Worm (Caenorhabditis elegans) whole organism, L4 larva: ENCODE results near the gene xtr-2.

Experiments
- F10B5.3 ChIP-seq: sonication (generic microtip); optimal IDR thresholded peaks from 2 replicates; lab custom pipeline; 2016; ENCODE audit warnings: mild to moderate bottlenecking, missing genetic modification characterization, missing compliant biosample characterization
- F26F4.8 ChIP-seq: fragments of 200-800 bp; sonication (Bioruptor generic); conservative IDR thresholded peaks from 2 replicates; pipeline ENCODE4 v1.3.6; 2022; ENCODE audit warnings: missing genetic modification characterization, missing compliant biosample characterization
- F37D6.2 ChIP-seq: sonication (generic microtip); optimal IDR thresholded peaks from 2 replicates; lab custom pipeline; 2016; ENCODE audit warnings: mild to moderate bottlenecking, missing genetic modification characterization, missing compliant biosample characterization
- F44E2.7 ChIP-seq: fragments of 200-800 bp; sonication (Bioruptor generic); IDR thresholded peaks from 2 replicates; pipeline ENCODE4 v2.1.2; 2022; ENCODE audit warnings: missing genetic modification characterization, missing compliant biosample characterization
- F49E8.2 ChIP-seq: sonication (generic microtip); optimal IDR thresholded peaks from 2 replicates; lab custom pipeline; 2016; ENCODE audit warnings: missing compliant biosample characterization, mild to moderate bottlenecking, missing genetic modification characterization, borderline replicate concordance
- ama-1 ChIP-seq: fragments of 150-350 bp; optimal IDR thresholded peaks from 2 replicates; lab custom pipeline; 2014; ENCODE audit warnings: inconsistent platforms, mixed read lengths
- ceh-28 ChIP-seq: fragments of 150-350 bp; optimal IDR thresholded peaks from 2 replicates; lab custom pipeline; 2014; ENCODE audit warnings: missing biosample characterization, missing genetic modification reagents, missing genetic modification characterization
- ceh-44 ChIP-seq: fragments of 200-800 bp; sonication (Bioruptor generic); IDR thresholded peaks from 2 replicates; pipeline ENCODE4 v1.3.6; 2022; ENCODE audit warnings: missing genetic modification reagents, missing genetic modification characterization, missing compliant biosample characterization
- ceh-82 ChIP-seq: sonication (generic microtip); optimal IDR thresholded peaks from 2 replicates; lab custom pipeline; 2017; ENCODE audit warnings: missing biosample characterization, missing genetic modification characterization
- ces-1 ChIP-seq: fragments of 150-350 bp; sonication (generic microtip); optimal IDR thresholded peaks from 4 replicates; lab custom pipeline; 2014; ENCODE audit warnings: missing biosample characterization, missing genetic modification reagents, missing genetic modification characterization
- ctbp-1 ChIP-seq: fragments of 200-800 bp; sonication (Bioruptor generic); IDR thresholded peaks from 2 replicates; pipeline ENCODE4 v1.3.6; 2022; ENCODE audit warnings: missing genetic modification reagents, missing genetic modification characterization, missing compliant biosample characterization
- daf-12 ChIP-seq: fragments of 150-350 bp; optimal IDR thresholded peaks from 2 replicates; lab custom pipeline; 2014; ENCODE audit warnings: missing biosample characterization, missing genetic modification reagents, missing genetic modification characterization
- daf-19 ChIP-seq: fragments of 200-800 bp; sonication (Bioruptor generic); conservative IDR thresholded peaks from 2 replicates; pipeline ENCODE4 v1.3.6; 2022; ENCODE audit warnings: missing genetic modification characterization, missing compliant biosample characterization
- daf-8 ChIP-seq: fragments of 200-800 bp; sonication (Bioruptor generic); IDR thresholded peaks from 2 replicates; pipeline ENCODE4 v1.3.6; 2022; ENCODE audit warnings: missing genetic modification characterization, missing compliant biosample characterization
- dmd-6 ChIP-seq: fragments of 200-800 bp; sonication (Bioruptor generic); IDR thresholded peaks from 2 replicates; pipeline ENCODE4 v1.3.6; 2022; ENCODE audit warnings: missing genetic modification reagents, missing genetic modification characterization, missing compliant biosample characterization
- dve-1 ChIP-seq: sonication (generic microtip); optimal IDR thresholded peaks from 2 replicates; lab custom pipeline; 2017; ENCODE audit warnings: antibody characterized with exemption, mild to moderate bottlenecking, missing genetic modification characterization, missing compliant biosample characterization; ENCODE audit not compliant: insufficient read depth
- egl-43 ChIP-seq: fragments of 200-800 bp; sonication (Bioruptor generic); IDR thresholded peaks from 2 replicates; pipeline ENCODE4 v1.3.6; 2022; ENCODE audit warnings: missing genetic modification reagents, missing genetic modification characterization, missing compliant biosample characterization
- fkh-10 ChIP-seq: fragments of 150-350 bp; optimal IDR thresholded peaks from 2 replicates; lab custom pipeline; 2014; ENCODE audit warnings: missing biosample characterization, missing genetic modification reagents, missing genetic modification characterization
- fos-1 ChIP-seq: fragments of 150-350 bp; optimal IDR thresholded peaks from 2 replicates; lab custom pipeline; 2014; ENCODE audit warnings: missing biosample characterization, missing genetic modification characterization
- hlh-11 ChIP-seq: fragments of 200-800 bp; sonication (Bioruptor generic); optimal IDR thresholded peaks from 2 replicates; lab custom pipeline; 2018; ENCODE audit warnings: mild to moderate bottlenecking, missing genetic modification characterization, missing compliant biosample characterization
- hmg-1.1 ChIP-seq: fragments of 200-800 bp; sonication (Bioruptor generic); IDR thresholded peaks from 2 replicates; pipeline ENCODE4 v1.3.6; 2022; ENCODE audit warnings: missing genetic modification reagents, missing genetic modification characterization, missing compliant biosample characterization
- lin-1 ChIP-seq: fragments of 200-800 bp; sonication (Bioruptor generic); IDR thresholded peaks from 2 replicates; pipeline ENCODE4 v1.3.6; 2022; ENCODE audit warnings: missing genetic modification reagents, missing genetic modification characterization, missing compliant biosample characterization
- lin-13 ChIP-seq: fragments of 150-350 bp; optimal IDR thresholded peaks from 2 replicates; lab custom pipeline; 2014; ENCODE audit warnings: missing biosample characterization, missing genetic modification reagents, missing genetic modification characterization
- lin-15B ChIP-seq: fragments of 150-350 bp; sonication (generic microtip); optimal IDR thresholded peaks from 3 replicates; lab custom pipeline; 2014; ENCODE audit warnings: missing biosample characterization, missing genetic modification characterization
- lin-39 ChIP-seq: fragments of 150-350 bp; optimal IDR thresholded peaks from 2 replicates; lab custom pipeline; 2014; ENCODE audit warnings: missing biosample characterization, missing genetic modification reagents, missing genetic modification characterization
- madf-9 ChIP-seq: fragments of 200-800 bp; sonication (Bioruptor generic); conservative IDR thresholded peaks from 2 replicates; pipeline ENCODE4 v1.3.6; 2022; ENCODE audit warnings: missing genetic modification reagents, missing genetic modification characterization, missing compliant biosample characterization
- mes-2 ChIP-seq: sonication (generic microtip); optimal IDR thresholded peaks from 2 replicates; lab custom pipeline; 2016; ENCODE audit warnings: missing genotype, mild to moderate bottlenecking, missing genetic modification characterization, missing compliant biosample characterization; ENCODE audit not compliant: poor library complexity, severe bottlenecking
- nhr-111 ChIP-seq: fragments of 200-800 bp; sonication (Bioruptor generic); optimal IDR thresholded peaks from 2 replicates; lab custom pipeline; 2018; ENCODE audit warnings: mild to moderate bottlenecking, missing genetic modification characterization, missing compliant biosample characterization
- nhr-237 ChIP-seq: sonication (generic microtip); optimal IDR thresholded peaks from 2 replicates; lab custom pipeline; 2017; ENCODE audit warnings: missing biosample characterization, missing genetic modification characterization
- nhr-41 ChIP-seq: fragments of 200-800 bp; sonication (Bioruptor generic); IDR thresholded peaks from 2 replicates; pipeline ENCODE4 v1.3.6; 2022; ENCODE audit warnings: missing genetic modification reagents, missing genetic modification characterization, missing compliant biosample characterization
- nhr-42 ChIP-seq: fragments of 200-800 bp; sonication (Bioruptor generic); IDR thresholded peaks from 2 replicates; pipeline ENCODE4 v1.3.6; 2022; ENCODE audit warnings: missing genetic modification characterization, missing compliant biosample characterization
- nhr-48 ChIP-seq: sonication (generic microtip); optimal IDR thresholded peaks from 2 replicates; lab custom pipeline; 2016; ENCODE audit warnings: mild to moderate bottlenecking, missing genetic modification characterization, missing compliant biosample characterization
- nhr-6 ChIP-seq: fragments of 150-350 bp; optimal IDR thresholded peaks from 2 replicates; lab custom pipeline; 2014; ENCODE audit warnings: missing biosample characterization, missing genetic modification characterization
- nhr-77 ChIP-seq: fragments of 150-350 bp; optimal IDR thresholded peaks from 2 replicates; lab custom pipeline; 2014; ENCODE audit warnings: missing biosample characterization, missing genetic modification characterization
- sdz-12 ChIP-seq: fragments of 200-800 bp; sonication (Bioruptor generic); optimal IDR thresholded peaks from 2 replicates; lab custom pipeline; 2018; ENCODE audit warnings: mild to moderate bottlenecking, missing genetic modification characterization, missing compliant biosample characterization
- skn-1 ChIP-seq: fragments of 150-350 bp; optimal IDR thresholded peaks from 2 replicates; lab custom pipeline; 2014; ENCODE audit warnings: missing biosample characterization, missing genetic modification characterization
- snpc-1.2 ChIP-seq: fragments of 200-800 bp; sonication (Bioruptor generic); IDR thresholded peaks from 2 replicates; pipeline ENCODE4 v1.3.6; 2022; ENCODE audit warnings: missing genetic modification reagents, missing genetic modification characterization, missing compliant biosample characterization
- snpc-4 ChIP-seq: fragments of 150-350 bp; optimal IDR thresholded peaks from 2 replicates; lab custom pipeline; 2014; ENCODE audit warnings: missing biosample characterization, missing genetic modification characterization
- spr-1 ChIP-seq: sonication (generic microtip); optimal IDR thresholded peaks from 2 replicates; lab custom pipeline; 2016; ENCODE audit warnings: mild to moderate bottlenecking, missing genetic modification characterization, missing compliant biosample characterization
- unc-130 ChIP-seq: sonication (generic microtip); optimal IDR thresholded peaks from 2 replicates; lab custom pipeline; 2016; ENCODE audit warnings: missing genetic modification reagents, missing genetic modification characterization, missing compliant biosample characterization
- unc-39 ChIP-seq: sonication (generic microtip); optimal IDR thresholded peaks from 2 replicates; lab custom pipeline; 2017; ENCODE audit warnings: missing biosample characterization, missing genetic modification characterization
- unc-62 ChIP-seq, 3 experiments: fragments of 150-350 bp in 1 of 3; sonication (generic microtip); optimal IDR thresholded peaks in 2 of 3; peaks in 1 of 3; 1 replicate in 1 of 3; 2 replicates in 2 of 3; lab custom pipeline; 2014 to 2017; ENCODE audit warnings: missing biosample characterization in 3 of 3, missing genetic modification characterization in 3 of 3, missing genetic modification reagents in 3 of 3, missing genotype in 1 of 3
- ztf-7 ChIP-seq: fragments of 150-350 bp; optimal IDR thresholded peaks from 2 replicates; lab custom pipeline; 2014; ENCODE audit warnings: missing biosample characterization, missing genetic modification characterization

The xtr-2 gene

DNA sequence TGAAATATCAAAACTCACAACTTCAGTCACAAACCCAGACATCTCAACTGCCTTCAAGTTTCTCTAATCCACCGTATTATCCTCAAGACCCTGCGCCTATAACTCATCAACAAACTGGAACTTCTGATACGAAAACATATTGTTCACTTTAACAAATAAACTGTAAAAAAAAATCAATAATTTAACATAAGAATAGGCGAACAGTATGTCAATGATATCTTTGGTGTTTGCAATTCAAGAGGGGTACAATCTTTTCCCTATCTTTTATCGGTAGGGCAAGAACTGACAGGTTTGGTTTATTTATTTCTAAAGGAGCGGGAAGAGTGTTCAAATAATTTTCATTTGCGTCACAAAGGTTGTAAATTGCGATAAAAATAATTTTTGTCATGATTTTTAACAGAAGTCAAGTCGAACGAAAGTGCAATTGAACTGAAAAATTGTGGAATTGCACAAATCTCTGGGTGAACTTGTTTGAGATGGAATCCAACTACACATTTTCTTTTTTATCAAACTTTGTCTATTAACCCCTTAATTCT is 47.7 kb downstream of the xtr-2 start (continued):
- TF ChIP-seq F37D6.2 (tag; lab: Kevin White, UChicago) (peak; percentile 98), skn-1 (tag; lab: Kevin White, UChicago) (peak; percentile 41), nhr-41 (GFP tag; lab: Robert Waterston, UW) (peak; percentile 72; the same call in 1 of the 2 replicates), F10B5.3 (tag; lab: Kevin White, UChicago) (peak; percentile 95), dve-1 (tag; lab: Kevin White, UChicago) (peak; percentile 100), daf-19 (GFP tag; lab: Robert Waterston, UW) (peak; percentile 67), nhr-237 (peak; percentile 90), snpc-4 (tag; lab: Kevin White, UChicago) (peak; percentile 50), nhr-111 (GFP tag; lab: Kevin White, UChicago) (no peak), hlh-11 (tag; lab: Kevin White, UChicago) (peak; percentile 96), mes-2 (tag; lab: Kevin White, UChicago) (peak; percentile 94), fkh-10 (GFP tag; lab: Kevin White, UChicago) (peak; percentile 100), unc-130 (GFP tag; lab: Kevin White, UChicago) (no peak), dmd-6 (GFP tag; lab: Robert Waterston, UW) (peak; percentile 97), ctbp-1 (GFP tag; lab: Robert Waterston, UW) (peak; percentile 98), daf-8 (GFP tag; lab: Robert Waterston, UW) (peak; percentile 57; the same call in 1 of the 2 replicates)

DNA sequence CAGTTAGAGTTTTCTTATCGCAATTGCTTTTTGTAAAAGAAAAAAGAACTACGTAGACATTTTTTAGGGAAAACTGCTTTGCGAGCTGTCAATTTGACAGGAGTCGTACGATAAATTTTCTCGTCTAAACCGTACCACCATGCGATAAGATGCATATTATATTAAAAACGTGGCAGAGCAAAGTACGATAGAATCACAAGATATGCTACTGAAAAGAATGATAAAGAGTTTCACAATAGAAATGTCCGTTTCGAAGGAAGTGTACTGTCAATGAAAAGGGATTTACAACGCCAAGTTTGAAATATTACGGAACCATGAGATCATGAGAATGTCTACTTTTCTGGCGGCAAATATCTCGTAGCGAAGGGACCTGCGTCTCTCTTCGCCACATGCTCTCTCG is 49.4 kb downstream of the xtr-2 start, which contains the start of gene F19H6.5:
Gene F19H6.5, minus strand, starts transcription at position 101 of the 400 bp plus-strand sequence.
- TF ChIP-seq F49E8.2 (tag; lab: Kevin White, UChicago) (no peak), ceh-28 (no peak), egl-43 (GFP tag; lab: Robert Waterston, UW) (no peak), nhr-48 (tag; lab: Kevin White, UChicago) (no peak)

DNA sequence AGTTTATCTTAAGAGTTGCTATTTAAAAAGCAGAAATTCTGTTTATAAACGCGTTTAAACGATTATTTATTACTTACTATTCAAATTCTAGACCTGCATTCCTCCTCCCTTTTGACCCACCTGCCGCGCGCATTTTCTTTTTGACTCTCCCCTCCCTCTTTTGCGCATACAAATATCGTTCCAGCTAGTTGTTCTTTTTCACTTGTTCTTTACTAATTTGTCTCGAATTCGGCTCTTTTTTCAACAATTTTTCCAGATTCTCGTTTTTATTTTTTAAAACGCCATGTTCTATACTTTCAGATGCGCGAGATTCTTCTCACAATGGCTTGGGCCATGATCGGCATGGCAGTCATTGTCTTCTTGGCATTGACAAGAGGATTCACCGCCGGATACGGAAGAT is 50.0 kb downstream of the xtr-2 start, which contains the start of gene F19H6.4:
Gene F19H6.4, plus strand, starts transcription at position 301 of the 400 bp plus-strand sequence.
- TF ChIP-seq unc-39 (tag; lab: Kevin White, UChicago) (no peak), lin-1 (GFP tag; lab: Robert Waterston, UW) (no peak), ama-1 (lab: Kevin White, UChicago) (no peak), ceh-82 (tag; lab: Kevin White, UChicago) (no peak), daf-19 (GFP tag; lab: Robert Waterston, UW) (no peak), ces-1 (GFP tag; lab: Kevin White, UChicago) (no peak), lin-39 (tag; lab: Kevin White, UChicago) (no peak)

DNA sequence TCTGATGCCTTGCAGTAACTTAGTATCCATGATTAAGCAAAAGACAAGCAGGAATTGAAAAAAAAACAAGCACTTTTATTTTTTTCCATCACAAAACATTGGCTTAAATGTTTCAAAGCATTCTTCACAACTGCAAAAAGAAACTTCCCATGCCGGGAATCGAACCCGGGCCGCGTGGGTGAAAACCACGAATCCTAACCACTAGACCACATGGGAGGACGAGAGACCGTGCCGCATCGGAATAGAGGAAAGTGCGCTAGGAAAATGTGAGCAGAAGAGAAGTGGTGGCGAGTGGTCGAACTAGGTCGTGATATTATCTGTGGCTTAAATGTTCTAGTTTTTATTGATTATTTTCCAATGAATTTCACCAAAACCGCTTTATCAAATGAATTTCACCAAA is 52.1 kb downstream of the xtr-2 start:
- TF ChIP-seq nhr-42 (GFP tag; lab: Robert Waterston, UW), result 0 out of 2 replicates have a peak, but pooled peaks have one; percentile 41
- no peak for TF ChIP-seq F37D6.2 (tag; lab: Kevin White, UChicago)
- no peak for TF ChIP-seq nhr-237
- TF ChIP-seq snpc-4 (tag; lab: Kevin White, UChicago), result no peak
- peak; percentile 64 for TF ChIP-seq nhr-77 (tag; lab: Kevin White, UChicago)
- peak; percentile 53 for TF ChIP-seq hlh-11 (tag; lab: Kevin White, UChicago)
- no peak for TF ChIP-seq nhr-6 (tag; lab: Kevin White, UChicago)
- TF ChIP-seq F44E2.7 (GFP tag; lab: Robert Waterston, UW), result no peak
- TF ChIP-seq daf-12, result no peak
- TF ChIP-seq snpc-1.2 (GFP tag; lab: Robert Waterston, UW), result peak; percentile 84
- no peak for TF ChIP-seq fos-1
- TF ChIP-seq ceh-44 (GFP tag; lab: Robert Waterston, UW), result no peak; the same call in 1 of the 2 replicates
- TF ChIP-seq dve-1 (tag; lab: Kevin White, UChicago), result no peak
- TF ChIP-seq lin-15B (tag; lab: Kevin White, UChicago), result no peak
- no peak for TF ChIP-seq ces-1 (GFP tag; lab: Kevin White, UChicago)
- TF ChIP-seq madf-9 (GFP tag; lab: Robert Waterston, UW), result peak; percentile 55; the same call in 1 of the 2 replicates
- TF ChIP-seq lin-1 (GFP tag; lab: Robert Waterston, UW), result peak; percentile 53; the same call in 1 of the 2 replicates
- TF ChIP-seq sdz-12 (GFP tag; lab: Kevin White, UChicago), result no peak
- TF ChIP-seq F26F4.8 (GFP tag; lab: Robert Waterston, UW), result no peak
- TF ChIP-seq hmg-1.1 (GFP tag; lab: Robert Waterston, UW), result peak; percentile 90
- TF ChIP-seq spr-1 (tag; lab: Kevin White, UChicago), result peak; percentile 14
- TF ChIP-seq unc-62 (GFP tag; optimal IDR thresholded peaks at IDR 0.05 in 1 of 2; lab: Kevin White, UChicago), result no peak
- TF ChIP-seq unc-62 (tag; optimal IDR thresholded peaks at IDR 0.05; lab: Kevin White, UChicago), result no peak
- TF ChIP-seq lin-13 (GFP tag; lab: Kevin White, UChicago), result peak; percentile 13
- TF ChIP-seq nhr-41 (GFP tag; lab: Robert Waterston, UW), result peak; percentile 82; the same call in 1 of the 2 replicates
- peak; percentile 59 for TF ChIP-seq ztf-7 (tag; lab: Kevin White, UChicago)
